Worm (Caenorhabditis elegans) whole organism, L4 larva: ENCODE results near the gene fozi-1.

ENCODE experiments used
- D1046.2 ChIP-seq: fragments of 200-800 bp; sonication (Bioruptor generic); IDR thresholded peaks from 2 replicates; pipeline ENCODE4 v1.3.6; 2022; ENCODE audit warnings: missing genetic modification characterization, missing compliant biosample characterization
- F10B5.3 ChIP-seq: sonication (generic microtip); optimal IDR thresholded peaks from 2 replicates; lab custom pipeline; 2016; ENCODE audit warnings: mild to moderate bottlenecking, missing genetic modification characterization, missing compliant biosample characterization
- F37D6.2 ChIP-seq: sonication (generic microtip); optimal IDR thresholded peaks from 2 replicates; lab custom pipeline; 2016; ENCODE audit warnings: mild to moderate bottlenecking, missing genetic modification characterization, missing compliant biosample characterization
- F44E2.7 ChIP-seq: fragments of 200-800 bp; sonication (Bioruptor generic); IDR thresholded peaks from 2 replicates; pipeline ENCODE4 v2.1.2; 2022; ENCODE audit warnings: missing genetic modification characterization, missing compliant biosample characterization
- Y105C5A.15 ChIP-seq: fragments of 200-800 bp; sonication (Bioruptor generic); IDR thresholded peaks from 2 replicates; pipeline ENCODE4 v1.3.6; 2022; ENCODE audit warnings: missing genetic modification characterization, missing compliant biosample characterization
- Y48G9A.11 ChIP-seq: fragments of 200-800 bp; sonication (Bioruptor generic); IDR thresholded peaks from 2 replicates; pipeline ENCODE4 v1.3.6; 2022; ENCODE audit warnings: missing genetic modification reagents, missing genetic modification characterization, missing compliant biosample characterization
- Y5F2A.4 ChIP-seq: fragments of 200-800 bp; sonication (Bioruptor generic); optimal IDR thresholded peaks from 2 replicates; lab custom pipeline; 2018; ENCODE audit warnings: mild to moderate bottlenecking, missing genetic modification characterization, missing compliant biosample characterization
- aha-1 ChIP-seq: fragments of 150-350 bp; peaks from one replicate; lab custom pipeline; 2014; ENCODE audit warnings: missing biosample characterization, missing genetic modification characterization
- aly-2 ChIP-seq: sonication (generic microtip); optimal IDR thresholded peaks from 2 replicates; lab custom pipeline; 2018; ENCODE audit warnings: missing biosample characterization, missing genetic modification characterization
- ceh-44 ChIP-seq: fragments of 200-800 bp; sonication (Bioruptor generic); IDR thresholded peaks from 2 replicates; pipeline ENCODE4 v1.3.6; 2022; ENCODE audit warnings: missing genetic modification reagents, missing genetic modification characterization, missing compliant biosample characterization
- ceh-62 ChIP-seq: sonication (generic microtip); optimal IDR thresholded peaks from 2 replicates; lab custom pipeline; 2017; ENCODE audit warnings: missing biosample characterization, missing genetic modification characterization
- ctbp-1 ChIP-seq: fragments of 200-800 bp; sonication (Bioruptor generic); IDR thresholded peaks from 2 replicates; pipeline ENCODE4 v1.3.6; 2022; ENCODE audit warnings: missing genetic modification reagents, missing genetic modification characterization, missing compliant biosample characterization
- daf-12 ChIP-seq: fragments of 150-350 bp; optimal IDR thresholded peaks from 2 replicates; lab custom pipeline; 2014; ENCODE audit warnings: missing biosample characterization, missing genetic modification reagents, missing genetic modification characterization
- daf-16 ChIP-seq, 3 experiments: sonication (generic microtip); optimal IDR thresholded peaks; 2 replicates each; lab custom pipeline; 2016 to 2017; ENCODE audit warnings: missing genetic modification characterization in 3 of 3, missing genetic modification reagents in 3 of 3, mild to moderate bottlenecking in 2 of 3, missing compliant biosample characterization in 2 of 3, missing biosample characterization in 1 of 3, moderate library complexity in 1 of 3
- daf-8 ChIP-seq: fragments of 200-800 bp; sonication (Bioruptor generic); IDR thresholded peaks from 2 replicates; pipeline ENCODE4 v1.3.6; 2022; ENCODE audit warnings: missing genetic modification characterization, missing compliant biosample characterization
- dmd-9 ChIP-seq: fragments of 200-800 bp; sonication (Bioruptor generic); IDR thresholded peaks from 2 replicates; pipeline ENCODE4 v1.3.6; 2022; ENCODE audit warnings: missing genetic modification reagents, missing genetic modification characterization, missing compliant biosample characterization
- duxl-1 ChIP-seq: sonication (generic microtip); optimal IDR thresholded peaks from 2 replicates; lab custom pipeline; 2016; ENCODE audit warnings: mild to moderate bottlenecking, missing genetic modification characterization, moderate library complexity, missing compliant biosample characterization; ENCODE audit not compliant: poor library complexity
- dve-1 ChIP-seq: sonication (generic microtip); optimal IDR thresholded peaks from 2 replicates; lab custom pipeline; 2017; ENCODE audit warnings: antibody characterized with exemption, mild to moderate bottlenecking, missing genetic modification characterization, missing compliant biosample characterization; ENCODE audit not compliant: insufficient read depth
- egl-27 ChIP-seq: sonication (generic microtip); optimal IDR thresholded peaks from 3 replicates; lab custom pipeline; 2017; ENCODE audit warnings: missing biosample characterization, missing genetic modification reagents, missing genetic modification characterization
- egl-43 ChIP-seq: fragments of 200-800 bp; sonication (Bioruptor generic); IDR thresholded peaks from 2 replicates; pipeline ENCODE4 v1.3.6; 2022; ENCODE audit warnings: missing genetic modification reagents, missing genetic modification characterization, missing compliant biosample characterization
- gei-8 ChIP-seq: fragments of 200-800 bp; sonication (Bioruptor generic); optimal IDR thresholded peaks from 2 replicates; lab custom pipeline; 2018; ENCODE audit warnings: mild to moderate bottlenecking, missing genetic modification characterization, missing compliant biosample characterization
- hif-1 ChIP-seq, 2 experiments: sonication (generic microtip); optimal IDR thresholded peaks; 2 replicates each; lab custom pipeline; 2016 to 2017; ENCODE audit warnings: missing compliant biosample characterization in 2 of 2, missing genetic modification characterization in 2 of 2, missing genetic modification reagents in 2 of 2, missing genotype in 2 of 2, mild to moderate bottlenecking in 1 of 2
- hlh-11 ChIP-seq: fragments of 200-800 bp; sonication (Bioruptor generic); optimal IDR thresholded peaks from 2 replicates; lab custom pipeline; 2018; ENCODE audit warnings: mild to moderate bottlenecking, missing genetic modification characterization, missing compliant biosample characterization
- hmg-1.1 ChIP-seq: fragments of 200-800 bp; sonication (Bioruptor generic); IDR thresholded peaks from 2 replicates; pipeline ENCODE4 v1.3.6; 2022; ENCODE audit warnings: missing genetic modification reagents, missing genetic modification characterization, missing compliant biosample characterization
- lin-15B ChIP-seq: fragments of 150-350 bp; sonication (generic microtip); optimal IDR thresholded peaks from 3 replicates; lab custom pipeline; 2014; ENCODE audit warnings: missing biosample characterization, missing genetic modification characterization
- lin-29 ChIP-seq: fragments of 200-800 bp; sonication (Bioruptor generic); IDR thresholded peaks from 2 replicates; pipeline ENCODE4 v1.3.6; 2022; ENCODE audit warnings: missing genetic modification reagents, missing genetic modification characterization, missing compliant biosample characterization
- mdl-1 ChIP-seq, 2 experiments: fragments of 150-350 bp in 1 of 2; sonication (generic microtip) in 1 of 2; optimal IDR thresholded peaks; 2 replicates each; lab custom pipeline; 2014 to 2017; ENCODE audit warnings: missing biosample characterization in 2 of 2, missing genetic modification characterization in 2 of 2
- mep-1 ChIP-seq: fragments of 150-350 bp; sonication (generic microtip); optimal IDR thresholded peaks from 3 replicates; lab custom pipeline; 2014; ENCODE audit warnings: missing biosample characterization, missing genetic modification characterization
- nhr-10 ChIP-seq: fragments of 150-350 bp; optimal IDR thresholded peaks from 2 replicates; lab custom pipeline; 2014; ENCODE audit warnings: missing biosample characterization, missing genetic modification characterization
- nhr-11 ChIP-seq: fragments of 150-350 bp; optimal IDR thresholded peaks from 2 replicates; lab custom pipeline; 2014; ENCODE audit warnings: missing biosample characterization, missing genetic modification characterization
- nhr-237 ChIP-seq: sonication (generic microtip); optimal IDR thresholded peaks from 2 replicates; lab custom pipeline; 2017; ENCODE audit warnings: missing biosample characterization, missing genetic modification characterization
- nhr-41 ChIP-seq: fragments of 200-800 bp; sonication (Bioruptor generic); IDR thresholded peaks from 2 replicates; pipeline ENCODE4 v1.3.6; 2022; ENCODE audit warnings: missing genetic modification reagents, missing genetic modification characterization, missing compliant biosample characterization
- nhr-76 ChIP-seq: fragments of 150-350 bp; optimal IDR thresholded peaks from 2 replicates; lab custom pipeline; 2014; ENCODE audit warnings: missing biosample characterization, missing genetic modification characterization
- php-3 ChIP-seq: fragments of 200-800 bp; sonication (Bioruptor generic); IDR thresholded peaks from 2 replicates; pipeline ENCODE4 v1.3.6; 2022; ENCODE audit warnings: missing genetic modification reagents, missing genetic modification characterization, missing compliant biosample characterization
- pqm-1 ChIP-seq: sonication (generic microtip); optimal IDR thresholded peaks from 2 replicates; lab custom pipeline; 2017; ENCODE audit warnings: missing biosample characterization, missing genetic modification characterization
- saeg-2 ChIP-seq: fragments of 200-800 bp; sonication (Bioruptor generic); IDR thresholded peaks from 2 replicates; pipeline ENCODE4 v1.3.6; 2022; ENCODE audit warnings: missing genetic modification reagents, missing genetic modification characterization, missing compliant biosample characterization
- skn-1 ChIP-seq: fragments of 150-350 bp; optimal IDR thresholded peaks from 2 replicates; lab custom pipeline; 2014; ENCODE audit warnings: missing biosample characterization, missing genetic modification characterization
- snpc-1.2 ChIP-seq: fragments of 200-800 bp; sonication (Bioruptor generic); IDR thresholded peaks from 2 replicates; pipeline ENCODE4 v1.3.6; 2022; ENCODE audit warnings: missing genetic modification reagents, missing genetic modification characterization, missing compliant biosample characterization
- tag-97 ChIP-seq: fragments of 200-800 bp; sonication (Bioruptor generic); IDR thresholded peaks from 2 replicates; pipeline ENCODE4 v1.3.6; 2022; ENCODE audit warnings: missing genetic modification characterization, missing compliant biosample characterization
- unc-62 ChIP-seq, 3 experiments: fragments of 150-350 bp in 1 of 3; sonication (generic microtip); optimal IDR thresholded peaks in 2 of 3; peaks in 1 of 3; 1 replicate in 1 of 3; 2 replicates in 2 of 3; lab custom pipeline; 2014 to 2017; ENCODE audit warnings: missing biosample characterization in 3 of 3, missing genetic modification characterization in 3 of 3, missing genetic modification reagents in 3 of 3, missing genotype in 1 of 3
- vab-7 ChIP-seq: fragments of 200-800 bp; sonication (Bioruptor generic); IDR thresholded peaks from 2 replicates; pipeline ENCODE4 v1.3.6; 2022; ENCODE audit warnings: missing genetic modification reagents, missing genetic modification characterization, missing compliant biosample characterization
- zfp-2 ChIP-seq: sonication (generic microtip); optimal IDR thresholded peaks from 2 replicates; lab custom pipeline; 2016; ENCODE audit warnings: mild to moderate bottlenecking, missing genetic modification characterization, missing compliant biosample characterization
- ztf-11 ChIP-seq: fragments of 150-350 bp; optimal IDR thresholded peaks from 2 replicates; lab custom pipeline; 2014; ENCODE audit warnings: missing biosample characterization, missing genetic modification characterization

fozi-1 gene

DNA sequence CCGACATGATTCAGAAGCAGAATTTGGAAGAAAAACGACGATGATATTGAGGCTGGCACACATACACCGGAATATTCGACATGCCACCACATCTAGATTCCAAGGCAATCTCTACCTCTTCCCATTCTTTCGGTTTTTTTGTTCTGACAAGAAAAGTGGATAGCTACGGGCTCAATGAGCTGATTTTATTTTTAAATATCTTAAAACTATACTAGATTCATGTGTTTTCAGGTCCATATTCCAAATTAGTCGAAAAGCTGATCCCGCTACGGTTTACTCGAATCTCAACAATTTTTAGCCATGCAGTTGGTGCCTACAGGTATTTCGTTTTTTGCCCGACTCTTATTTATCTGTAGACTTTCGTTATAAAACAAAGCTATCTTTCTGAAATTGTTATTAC lies 38.9 kb upstream of the fozi-1 start, which contains the start of gene dat-1:
Gene dat-1 (plus strand): TSS at position 301 of the 400 bp plus-strand sequence.
- TF ChIP-seq ceh-44 (GFP tag; lab: Robert Waterston, UW) (no peak), Y105C5A.15 (GFP tag; lab: Robert Waterston, UW) (no peak), D1046.2 (GFP tag; lab: Robert Waterston, UW) (no peak), aha-1 (tag; lab: Kevin White, UChicago) (no peak), hlh-11 (no peak), nhr-237 (no peak), dve-1 (tag; lab: Kevin White, UChicago) (no peak), daf-12 (tag; lab: Kevin White, UChicago) (no peak)
- TF ChIP-seq, all 104 proteins: peak for 0

DNA sequence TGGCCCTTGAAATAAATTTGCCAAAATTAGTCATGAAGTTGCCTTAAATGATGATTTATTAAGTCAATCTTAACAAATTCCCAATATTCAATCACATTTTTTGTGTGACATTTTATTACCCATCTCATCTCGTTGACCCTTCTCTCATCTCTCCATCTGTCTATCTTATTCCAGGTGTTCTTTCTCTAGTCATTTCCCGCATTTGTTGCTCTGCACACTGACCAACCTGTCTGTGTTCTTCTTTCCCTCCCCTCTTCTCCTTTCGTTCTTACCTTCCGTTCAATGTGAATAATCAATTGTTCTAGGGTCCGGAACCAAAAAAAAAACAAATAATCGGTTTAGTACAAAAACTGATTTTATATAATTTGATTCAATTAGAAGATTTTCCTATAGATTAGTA lies 34.4 kb upstream of the fozi-1 start, which contains the start of gene T02C1.1:
Gene T02C1.1 (plus strand): TSS at position 305 of the 400 bp plus-strand sequence.
- TF ChIP-seq ceh-62 (tag; lab: Kevin White, UChicago) (no peak), nhr-237 (no peak), snpc-1.2 (GFP tag; lab: Robert Waterston, UW) (no peak), hif-1 (tag; optimal IDR thresholded peaks at IDR 0.05; lab: Kevin White, UChicago) (no peak), F44E2.7 (no peak), skn-1 (tag; lab: Kevin White, UChicago) (no peak)

ce11 chrIII:9250729-9251128 lies 30.9 kb upstream of the fozi-1 start, which contains the start of gene T02C1.2:
TSS of gene T02C1.2 (plus strand) at chrIII:9251029.
- TF ChIP-seq nhr-41 (no peak), mdl-1 (tag; optimal IDR thresholded peaks at IDR 0.05; lab: Kevin White, UChicago) (no peak), ceh-44 (GFP tag; lab: Robert Waterston, UW) (no peak), saeg-2 (GFP tag; lab: Robert Waterston, UW) (no peak), daf-12 (tag; lab: Kevin White, UChicago) (no peak), tag-97 (GFP tag; lab: Robert Waterston, UW) (no peak), mep-1 (tag; lab: Kevin White, UChicago) (no peak), F44E2.7 (no peak), daf-8 (GFP tag; lab: Robert Waterston, UW) (no peak)

DNA sequence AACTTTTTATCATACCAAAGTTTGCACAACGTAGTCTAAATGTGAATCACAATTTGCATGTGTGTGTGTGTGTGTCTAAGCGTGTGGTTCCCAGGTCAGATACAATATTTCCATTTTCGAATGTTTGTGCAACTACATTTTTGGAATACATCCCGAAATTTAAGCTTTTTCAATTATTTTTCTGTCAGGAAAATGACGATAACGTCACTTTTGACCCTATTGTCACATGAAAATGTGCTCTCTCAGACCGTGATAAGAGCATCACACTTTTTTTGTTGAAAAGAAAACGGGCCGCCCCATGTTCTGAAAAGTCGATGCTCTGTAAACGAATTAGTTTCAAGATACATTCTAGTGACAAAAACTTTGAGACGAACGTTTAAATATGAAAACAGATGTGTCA lies 26.6 kb upstream of the fozi-1 start:
- TF ChIP-seq nhr-11 (tag; lab: Kevin White, UChicago) (no peak), nhr-237 (no peak), dmd-9 (GFP tag; lab: Robert Waterston, UW) (no peak), nhr-76 (no peak), Y48G9A.11 (no peak), nhr-10 (no peak), daf-12 (tag; lab: Kevin White, UChicago) (no peak), snpc-1.2 (GFP tag; lab: Robert Waterston, UW) (no peak), hlh-11 (peak; percentile 70), php-3 (no peak), egl-43 (no peak), unc-62 (GFP tag; optimal IDR thresholded peaks at IDR 0.05 in 1 of 2; lab: Kevin White, UChicago) (peak in 1 of 2 experiments; percentile 23), unc-62 (tag; optimal IDR thresholded peaks at IDR 0.05; lab: Kevin White, UChicago) (no peak), egl-27 (no peak), mep-1 (tag; lab: Kevin White, UChicago) (no peak), duxl-1 (tag; lab: Kevin White, UChicago) (no peak), hmg-1.1 (GFP tag; lab: Robert Waterston, UW) (no peak), F10B5.3 (no peak), F44E2.7 (no peak), vab-7 (GFP tag; lab: Robert Waterston, UW) (no peak), aha-1 (tag; lab: Kevin White, UChicago) (no peak), daf-16 (GFP tag; optimal IDR thresholded peaks at IDR 0.05; lab: Kevin White, UChicago) (no peak), daf-16 (tag; optimal IDR thresholded peaks at IDR 0.05; lab: Kevin White, UChicago) (peak; percentile 63), F37D6.2 (no peak), zfp-2 (no peak), lin-29 (no peak), pqm-1 (tag; lab: Kevin White, UChicago) (peak; percentile 61), nhr-41 (no peak), ztf-11 (no peak), lin-15B (tag; lab: Kevin White, UChicago) (no peak), gei-8 (GFP tag; lab: Kevin White, UChicago) (no peak), aly-2 (tag; lab: Kevin White, UChicago) (no peak), ctbp-1 (GFP tag; lab: Robert Waterston, UW) (no peak), Y105C5A.15 (GFP tag; lab: Robert Waterston, UW) (no peak), Y5F2A.4 (GFP tag; lab: Kevin White, UChicago) (no peak)
